Worm (Caenorhabditis elegans): Measurements from ENCODE around the gene Y59A8A.8.
"Not testable (repeated sequence)": the region's sequence is repeated elsewhere in the genome, so short reads cannot be mapped to it uniquely, and the experiment has no call there.

Y59A8A.8 gene

ce11 chrV:17891317-17891716 lies 25.9 kb downstream of the Y59A8A.8 start:
- no peak for TF ChIP-seq flt-1 (GFP tag; IDR thresholded peaks at IDR 0.05)
- TF ChIP-seq F13C5.2 (tag; optimal IDR thresholded peaks at IDR 0.05): no peak
- TF ChIP-seq ceh-36 (tag; optimal IDR thresholded peaks at IDR 0.05): no peak
- TF ChIP-seq B0310.2 (tag; optimal IDR thresholded peaks at IDR 0.05): no peak
- no peak for TF ChIP-seq tbx-11 (GFP tag; IDR thresholded peaks at IDR 0.05)
- TF ChIP-seq hmg-4 (GFP tag; optimal IDR thresholded peaks at IDR 0.05): no peak
- no peak for TF ChIP-seq aly-1 (tag; optimal IDR thresholded peaks at IDR 0.05)
- TF ChIP-seq ets-7 (tag; optimal IDR thresholded peaks at IDR 0.05): no peak
- TF ChIP-seq scrt-1 (GFP tag; IDR thresholded peaks at IDR 0.05): no peak
- TF ChIP-seq sea-1 (GFP tag; conservative IDR thresholded peaks at IDR 0.05): no peak
- TF ChIP-seq tra-4 (tag; optimal IDR thresholded peaks at IDR 0.05): no peak
- TF ChIP-seq tbx-37 (GFP tag; conservative IDR thresholded peaks at IDR 0.05): no peak
- no peak for TF ChIP-seq pes-1 (GFP tag; IDR thresholded peaks at IDR 0.05)
- TF ChIP-seq hmbx-1 (tag; optimal IDR thresholded peaks at IDR 0.05): no peak
- no peak for TF ChIP-seq hnd-1 (tag; optimal IDR thresholded peaks at IDR 0.05)
- TF ChIP-seq ama-1 (optimal IDR thresholded peaks at IDR 0.05): no peak
- TF ChIP-seq ceh-13 (GFP tag; optimal IDR thresholded peaks at IDR 0.05): no peak

- not testable (repeated sequence) for TF ChIP-seq aly-1 (tag; optimal IDR thresholded peaks at IDR 0.05); tbx-37 (GFP tag; conservative IDR thresholded peaks at IDR 0.05); hnd-1 (tag; optimal IDR thresholded peaks at IDR 0.05)
Measured at ce11 chrV:17893959-17894358, 28.6 kb downstream of the Y59A8A.8 start, which contains the start of gene C06H5.11. Gene C06H5.11 (minus strand): TSS chrV:17894059.

DNA sequence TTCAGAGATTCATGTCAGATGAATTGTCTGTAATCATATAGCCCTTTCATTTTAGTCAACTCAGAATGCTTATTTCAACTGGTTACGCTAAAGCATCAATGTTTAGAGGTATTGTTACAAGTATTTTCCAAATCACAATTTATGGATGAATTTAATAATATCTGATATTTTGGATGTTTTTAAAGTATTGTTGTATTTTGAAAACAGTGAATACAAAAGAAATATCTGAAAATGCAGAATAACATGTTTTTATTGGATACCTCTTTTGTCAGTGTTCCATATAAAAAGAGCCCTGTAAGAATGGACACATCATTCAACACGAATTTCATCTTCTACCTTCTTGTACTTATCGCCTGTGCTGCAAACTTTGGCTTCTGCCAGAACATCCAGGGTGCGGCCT lies 29.1 kb downstream of the Y59A8A.8 start, which contains the start of gene C06H5.12:
C06H5.12 (plus strand) TSS at position 301 of the 400 bp plus-strand sequence.
- TF ChIP-seq aly-1 (tag; optimal IDR thresholded peaks at IDR 0.05); hmg-4 (GFP tag; optimal IDR thresholded peaks at IDR 0.05); ceh-13 (GFP tag; optimal IDR thresholded peaks at IDR 0.05): not testable (repeated sequence)

DNA sequence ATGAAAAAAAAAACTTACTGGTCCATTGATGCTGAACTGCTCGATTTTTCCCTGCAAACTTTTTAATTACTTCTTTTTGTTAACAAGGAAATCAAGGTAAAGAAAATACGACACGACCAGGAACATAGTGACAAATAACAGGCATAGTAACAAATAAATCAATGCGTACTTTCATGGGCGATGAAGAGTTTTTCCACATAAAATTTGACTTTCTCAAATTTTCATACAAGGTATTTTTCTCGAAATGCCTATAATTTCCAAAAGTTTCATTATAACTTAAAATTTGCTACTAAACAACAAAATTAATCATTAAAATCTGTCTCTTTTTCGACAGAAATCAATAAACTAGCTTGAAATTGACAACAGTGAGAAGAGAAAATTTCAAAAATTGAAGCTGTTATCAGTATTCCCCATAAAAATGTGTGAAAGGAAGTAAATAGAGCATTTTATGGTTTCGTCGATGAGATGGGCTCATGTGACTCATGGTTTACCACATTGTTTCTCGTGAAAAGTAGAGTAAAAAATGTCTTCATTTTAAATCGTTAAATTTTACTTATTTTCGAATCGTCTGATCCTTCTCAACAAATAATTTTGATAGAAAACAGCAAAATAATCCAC lies 31.4 kb downstream of the Y59A8A.8 start, which contains the start of gene fbxa-156:
fbxa-156 (minus strand) TSS at position 51 of the 618 bp plus-strand sequence.
- no peak for TF ChIP-seq scrt-1 (GFP tag; IDR thresholded peaks at IDR 0.05)
- TF ChIP-seq tra-4 (tag; optimal IDR thresholded peaks at IDR 0.05): no peak
- no peak for TF ChIP-seq hmg-4 (GFP tag; optimal IDR thresholded peaks at IDR 0.05)
- no peak for TF ChIP-seq flt-1 (GFP tag; IDR thresholded peaks at IDR 0.05)
- no peak for TF ChIP-seq hmbx-1 (tag; optimal IDR thresholded peaks at IDR 0.05)
- no peak for TF ChIP-seq B0310.2 (tag; optimal IDR thresholded peaks at IDR 0.05)
- no peak for TF ChIP-seq pes-1 (GFP tag; IDR thresholded peaks at IDR 0.05)
- no peak for TF ChIP-seq hnd-1 (tag; optimal IDR thresholded peaks at IDR 0.05)
- TF ChIP-seq ets-7 (tag; optimal IDR thresholded peaks at IDR 0.05): no peak
- TF ChIP-seq ceh-36 (tag; optimal IDR thresholded peaks at IDR 0.05): no peak
- TF ChIP-seq tbx-11 (GFP tag; IDR thresholded peaks at IDR 0.05): no peak
- no peak for TF ChIP-seq ceh-13 (GFP tag; optimal IDR thresholded peaks at IDR 0.05)
- no peak for TF ChIP-seq ama-1 (optimal IDR thresholded peaks at IDR 0.05)
- no peak for TF ChIP-seq sea-1 (GFP tag; conservative IDR thresholded peaks at IDR 0.05)
- no peak for TF ChIP-seq tbx-37 (GFP tag; conservative IDR thresholded peaks at IDR 0.05)
- TF ChIP-seq F13C5.2 (tag; optimal IDR thresholded peaks at IDR 0.05): no peak
- TF ChIP-seq aly-1 (tag; optimal IDR thresholded peaks at IDR 0.05): no peak

- TF ChIP-seq hmg-4 (GFP tag; optimal IDR thresholded peaks at IDR 0.05); hnd-1 (tag; optimal IDR thresholded peaks at IDR 0.05); sea-1 (GFP tag; conservative IDR thresholded peaks at IDR 0.05): not testable (repeated sequence)
Measured at ce11 chrV:17897646-17898045, 32.2 kb downstream of the Y59A8A.8 start, which contains the start of gene C06H5.13. Gene C06H5.13 (minus strand): TSS chrV:17897746.

- TF ChIP-seq ama-1 (optimal IDR thresholded peaks at IDR 0.05) (no peak), B0310.2 (tag; optimal IDR thresholded peaks at IDR 0.05) (no peak), pes-1 (GFP tag; IDR thresholded peaks at IDR 0.05) (no peak), hmg-4 (GFP tag; optimal IDR thresholded peaks at IDR 0.05) (no peak), tra-4 (tag; optimal IDR thresholded peaks at IDR 0.05) (no peak), aly-1 (tag; optimal IDR thresholded peaks at IDR 0.05) (no peak), sea-1 (GFP tag; conservative IDR thresholded peaks at IDR 0.05) (no peak), tbx-37 (GFP tag; conservative IDR thresholded peaks at IDR 0.05) (no peak), ceh-13 (GFP tag; optimal IDR thresholded peaks at IDR 0.05) (no peak), ets-7 (tag; optimal IDR thresholded peaks at IDR 0.05) (no peak), flt-1 (GFP tag; IDR thresholded peaks at IDR 0.05) (no peak), hmbx-1 (tag; optimal IDR thresholded peaks at IDR 0.05) (no peak)
Measured at ce11 chrV:17899503-17899902, 34.1 kb downstream of the Y59A8A.8 start, which contains the start of gene fbxa-157. Gene fbxa-157 (plus strand): TSS chrV:17899803.

DNA sequence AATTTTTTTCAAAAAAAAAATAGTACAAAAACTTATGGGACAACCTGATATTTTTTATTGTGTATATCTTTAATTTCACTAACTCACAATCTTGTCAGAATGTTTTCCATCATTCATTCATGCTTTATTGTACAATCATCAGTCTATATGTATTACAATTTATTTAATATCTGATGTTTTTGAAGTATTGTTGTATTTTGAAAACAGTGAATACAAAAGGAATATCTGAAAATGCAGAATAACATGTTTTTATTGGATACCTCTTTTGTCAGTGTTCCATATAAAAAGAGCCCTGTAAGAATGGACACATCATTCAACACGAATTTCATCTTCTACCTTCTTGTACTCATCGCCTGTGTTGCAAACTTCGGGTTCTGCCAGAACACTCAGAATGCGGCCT lies 38.4 kb downstream of the Y59A8A.8 start, which contains the start of gene C06H5.14:
C06H5.14 (plus strand) TSS at position 301 of the 400 bp plus-strand sequence.
- TF ChIP-seq flt-1 (GFP tag; IDR thresholded peaks at IDR 0.05); hmbx-1 (tag; optimal IDR thresholded peaks at IDR 0.05); ama-1 (optimal IDR thresholded peaks at IDR 0.05): not testable (repeated sequence)

DNA sequence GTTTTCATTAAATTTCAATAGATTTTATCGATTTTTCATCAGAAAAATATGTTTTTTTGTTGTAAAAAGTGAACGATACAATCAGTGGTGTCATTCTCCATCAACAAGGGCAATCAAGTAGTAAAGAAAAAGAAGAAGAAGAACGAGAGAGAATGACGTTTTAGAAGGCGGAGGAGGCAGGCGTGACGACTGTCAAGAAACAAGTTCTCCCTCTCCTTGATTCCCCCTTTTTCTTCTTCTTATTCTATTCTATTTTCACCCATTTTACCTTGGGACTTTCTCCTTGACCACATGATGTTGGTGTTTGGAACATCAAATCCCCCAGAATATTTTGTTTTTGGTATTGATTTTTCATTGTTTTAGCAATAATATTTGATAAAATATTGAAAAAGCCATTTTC lies 40.4 kb downstream of the Y59A8A.8 start:
- TF ChIP-seq ama-1 (optimal IDR thresholded peaks at IDR 0.05) (no peak), pes-1 (GFP tag; IDR thresholded peaks at IDR 0.05) (no peak), flt-1 (GFP tag; IDR thresholded peaks at IDR 0.05) (no peak), hmg-4 (GFP tag; optimal IDR thresholded peaks at IDR 0.05) (no peak), tbx-37 (GFP tag; conservative IDR thresholded peaks at IDR 0.05) (no peak), ceh-36 (tag; optimal IDR thresholded peaks at IDR 0.05) (no peak), ceh-13 (GFP tag; optimal IDR thresholded peaks at IDR 0.05) (no peak), hnd-1 (tag; optimal IDR thresholded peaks at IDR 0.05) (no peak), B0310.2 (tag; optimal IDR thresholded peaks at IDR 0.05) (no peak), sea-1 (GFP tag; conservative IDR thresholded peaks at IDR 0.05) (no peak), tbx-11 (GFP tag; IDR thresholded peaks at IDR 0.05) (no peak), aly-1 (tag; optimal IDR thresholded peaks at IDR 0.05) (no peak)

Measured in whole organism, early embryonic.